Worm (Caenorhabditis elegans) whole organism, L2 larva: ENCODE measurements around the gene C09G9.1.

ENCODE experiments used
- C34F6.9 ChIP-seq: fragments of 150-350 bp; optimal IDR thresholded peaks from 2 replicates; lab custom pipeline; 2014; ENCODE audit warnings: missing biosample characterization, missing genetic modification characterization
- F13H6.1 ChIP-seq: sonication (generic microtip); optimal IDR thresholded peaks from 2 replicates; lab custom pipeline; 2016; ENCODE audit warnings: missing genetic modification characterization, missing compliant biosample characterization
- R02D3.7 ChIP-seq: fragments of 150-350 bp; optimal IDR thresholded peaks from 2 replicates; lab custom pipeline; 2014; ENCODE audit warnings: missing biosample characterization, missing genetic modification characterization
- Y55F3AM.14 ChIP-seq: fragments of 200-800 bp; sonication (Bioruptor generic); optimal IDR thresholded peaks from 2 replicates; lab custom pipeline; 2018; ENCODE audit warnings: mild to moderate bottlenecking, missing genetic modification characterization, missing compliant biosample characterization
- ZK546.5 ChIP-seq: sonication (generic microtip); optimal IDR thresholded peaks from 2 replicates; lab custom pipeline; 2017; ENCODE audit warnings: missing biosample characterization, missing genetic modification characterization
- alr-1 ChIP-seq: fragments of 150-350 bp; optimal IDR thresholded peaks from 2 replicates; lab custom pipeline; 2014; ENCODE audit warnings: missing biosample characterization, missing genetic modification characterization
- aly-2 ChIP-seq: fragments of 150-350 bp; optimal IDR thresholded peaks from 2 replicates; lab custom pipeline; 2014; ENCODE audit warnings: missing biosample characterization, missing genetic modification characterization
- ama-1 ChIP-seq: fragments of 150-350 bp; optimal IDR thresholded peaks from 2 replicates; lab custom pipeline; 2018; ENCODE audit warnings: inconsistent platforms
- blmp-1 ChIP-seq: sonication (generic microtip); optimal IDR thresholded peaks from 2 replicates; lab custom pipeline; 2017; ENCODE audit warnings: missing genetic modification characterization, mild to moderate bottlenecking, missing compliant biosample characterization, antibody characterized with exemption, moderate library complexity; ENCODE audit not compliant: insufficient read depth
- ceh-16 ChIP-seq: fragments of 150-350 bp; optimal IDR thresholded peaks from 2 replicates; lab custom pipeline; 2014; ENCODE audit warnings: missing biosample characterization, missing genetic modification characterization
- ceh-82 ChIP-seq: fragments of 150-350 bp; optimal IDR thresholded peaks from 2 replicates; lab custom pipeline; 2014; ENCODE audit warnings: missing biosample characterization, missing genetic modification characterization
- crh-2 ChIP-seq: sonication (generic microtip); optimal IDR thresholded peaks from 2 replicates; lab custom pipeline; 2017; ENCODE audit warnings: missing biosample characterization, missing genetic modification characterization
- dmd-4 ChIP-seq: sonication (generic microtip); optimal IDR thresholded peaks from 2 replicates; lab custom pipeline; 2017; ENCODE audit warnings: missing biosample characterization, missing genetic modification characterization
- egl-27 ChIP-seq: sonication (generic microtip); optimal IDR thresholded peaks from 3 replicates; lab custom pipeline; 2017; ENCODE audit warnings: missing biosample characterization, missing genetic modification reagents, missing genetic modification characterization
- elt-1 ChIP-seq: fragments of 150-350 bp; optimal IDR thresholded peaks from 2 replicates; lab custom pipeline; 2014; ENCODE audit warnings: missing biosample characterization, missing genetic modification characterization
- elt-3 ChIP-seq: sonication (generic microtip); optimal IDR thresholded peaks from 2 replicates; lab custom pipeline; 2017; ENCODE audit warnings: missing biosample characterization, missing genetic modification characterization
- fos-1 ChIP-seq: fragments of 150-350 bp; optimal IDR thresholded peaks from 2 replicates; lab custom pipeline; 2014; ENCODE audit warnings: missing biosample characterization, missing genetic modification characterization
- gmeb-1 ChIP-seq: fragments of 150-350 bp; optimal IDR thresholded peaks from 2 replicates; lab custom pipeline; 2014; ENCODE audit warnings: missing biosample characterization, missing genetic modification characterization
- lin-11 ChIP-seq: fragments of 150-350 bp; sonication (generic microtip); optimal IDR thresholded peaks from 2 replicates; lab custom pipeline; 2014; ENCODE audit warnings: missing biosample characterization, missing genetic modification characterization, inconsistent platforms, mixed read lengths
- lin-13 ChIP-seq: fragments of 150-350 bp; optimal IDR thresholded peaks from 2 replicates; lab custom pipeline; 2014; ENCODE audit warnings: missing biosample characterization, missing genetic modification reagents, missing genetic modification characterization
- lin-39 ChIP-seq: fragments of 150-350 bp; optimal IDR thresholded peaks from 2 replicates; lab custom pipeline; 2014; ENCODE audit warnings: missing biosample characterization, missing genetic modification reagents, missing genetic modification characterization
- lsy-2 ChIP-seq, 2 experiments: fragments of 150-350 bp in 1 of 2; sonication (generic microtip) in 1 of 2; optimal IDR thresholded peaks; 2 replicates each; lab custom pipeline; 2014 to 2017; ENCODE audit warnings: missing biosample characterization in 2 of 2, missing genetic modification characterization in 2 of 2
- mab-5 ChIP-seq: fragments of 150-350 bp; optimal IDR thresholded peaks from 2 replicates; lab custom pipeline; 2014; ENCODE audit warnings: missing biosample characterization, missing genetic modification characterization
- mbf-1 ChIP-seq: sonication (generic microtip); optimal IDR thresholded peaks from 2 replicates; lab custom pipeline; 2017; ENCODE audit warnings: missing biosample characterization, missing genetic modification characterization
- mdl-1 ChIP-seq, 2 experiments: fragments of 150-350 bp in 1 of 2; sonication (generic microtip) in 1 of 2; optimal IDR thresholded peaks; 2 replicates each; lab custom pipeline; 2017; ENCODE audit warnings: missing biosample characterization in 2 of 2, missing genetic modification characterization in 2 of 2
- nhr-10 ChIP-seq: sonication (generic microtip); optimal IDR thresholded peaks from 2 replicates; lab custom pipeline; 2017; ENCODE audit warnings: missing biosample characterization, missing genetic modification characterization
- nhr-11 ChIP-seq: fragments of 150-350 bp; optimal IDR thresholded peaks from 2 replicates; lab custom pipeline; 2014; ENCODE audit warnings: missing biosample characterization, missing genetic modification characterization
- nhr-12 ChIP-seq: fragments of 150-350 bp; optimal IDR thresholded peaks from 2 replicates; lab custom pipeline; 2014; ENCODE audit warnings: missing biosample characterization, missing genetic modification characterization
- nhr-129 ChIP-seq: fragments of 150-350 bp; optimal IDR thresholded peaks from 2 replicates; lab custom pipeline; 2014; ENCODE audit warnings: missing biosample characterization, missing genetic modification characterization
- nhr-21 ChIP-seq: fragments of 150-350 bp; optimal IDR thresholded peaks from 2 replicates; lab custom pipeline; 2014; ENCODE audit warnings: missing biosample characterization, missing genetic modification characterization
- nhr-23 ChIP-seq: fragments of 150-350 bp; optimal IDR thresholded peaks from 2 replicates; lab custom pipeline; 2014; ENCODE audit warnings: missing biosample characterization, missing genetic modification reagents, missing genetic modification characterization
- nhr-237 ChIP-seq: fragments of 150-350 bp; optimal IDR thresholded peaks from 2 replicates; lab custom pipeline; 2014; ENCODE audit warnings: missing biosample characterization, missing genetic modification characterization
- nhr-25 ChIP-seq: fragments of 150-350 bp; sonication (generic microtip); optimal IDR thresholded peaks from 3 replicates; lab custom pipeline; 2014; ENCODE audit warnings: missing biosample characterization, missing genetic modification characterization
- nhr-6 ChIP-seq: fragments of 150-350 bp; optimal IDR thresholded peaks from 2 replicates; lab custom pipeline; 2014; ENCODE audit warnings: missing biosample characterization, missing genetic modification characterization
- nhr-77 ChIP-seq: fragments of 150-350 bp; optimal IDR thresholded peaks from 2 replicates; lab custom pipeline; 2014; ENCODE audit warnings: missing biosample characterization, missing genetic modification characterization
- peb-1 ChIP-seq: fragments of 150-350 bp; optimal IDR thresholded peaks from 2 replicates; lab custom pipeline; 2014; ENCODE audit warnings: missing biosample characterization, missing genetic modification characterization
- sem-4 ChIP-seq: fragments of 150-350 bp; optimal IDR thresholded peaks from 2 replicates; lab custom pipeline; 2014; ENCODE audit warnings: missing biosample characterization, missing genetic modification reagents, missing genetic modification characterization
- skn-1 ChIP-seq: sonication (generic microtip); optimal IDR thresholded peaks from 2 replicates; lab custom pipeline; 2017; ENCODE audit warnings: missing biosample characterization, missing genetic modification characterization
- sma-3 ChIP-seq: sonication (generic microtip); optimal IDR thresholded peaks from 2 replicates; lab custom pipeline; 2016; ENCODE audit warnings: missing genetic modification reagents, missing genetic modification characterization, missing compliant biosample characterization
- sma-9 ChIP-seq, 2 experiments: fragments of 150-350 bp in 1 of 2; sonication (generic microtip) in 1 of 2; optimal IDR thresholded peaks; 2 replicates each; lab custom pipeline; 2014 to 2016; ENCODE audit warnings: missing genetic modification characterization in 2 of 2, mild to moderate bottlenecking in 1 of 2, missing biosample characterization in 1 of 2, missing compliant biosample characterization in 1 of 2, missing genetic modification reagents in 1 of 2, moderate library complexity in 1 of 2
- snpc-4 ChIP-seq: fragments of 150-350 bp; optimal IDR thresholded peaks from 2 replicates; lab custom pipeline; 2014; ENCODE audit warnings: missing biosample characterization, missing genetic modification characterization
- unc-39 ChIP-seq: fragments of 150-350 bp; optimal IDR thresholded peaks from 2 replicates; lab custom pipeline; 2014; ENCODE audit warnings: missing biosample characterization, missing genetic modification characterization
- unc-55 ChIP-seq: fragments of 150-350 bp; sonication (generic microtip); optimal IDR thresholded peaks from 3 replicates; lab custom pipeline; 2014; ENCODE audit warnings: missing biosample characterization, missing genetic modification reagents, missing genetic modification characterization
- unc-62 ChIP-seq: fragments of 150-350 bp; optimal IDR thresholded peaks from 2 replicates; lab custom pipeline; 2014; ENCODE audit warnings: missing biosample characterization, missing genetic modification reagents, missing genetic modification characterization
- zag-1 ChIP-seq: fragments of 150-350 bp; optimal IDR thresholded peaks from 2 replicates; lab custom pipeline; 2014; ENCODE audit warnings: missing biosample characterization, missing genetic modification characterization
- ztf-1 ChIP-seq: fragments of 200-800 bp; sonication (Bioruptor generic); conservative IDR thresholded peaks from 2 replicates; pipeline ENCODE4 v1.3.6; 2022; ENCODE audit warnings: missing genetic modification characterization, missing compliant biosample characterization
- ztf-11 ChIP-seq: sonication (generic microtip); optimal IDR thresholded peaks from 2 replicates; lab custom pipeline; 2017; ENCODE audit warnings: missing biosample characterization, missing genetic modification characterization
- ztf-4 ChIP-seq: fragments of 150-350 bp; optimal IDR thresholded peaks from 2 replicates; lab custom pipeline; 2014; ENCODE audit warnings: missing biosample characterization, missing genetic modification characterization

C09G9.1 gene

ce11 chrIV:8866092-8866491 is 807 bp upstream of the C09G9.1 start:
- no peak for TF ChIP-seq ztf-1 (GFP tag; lab: Robert Waterston, UW)
- TF ChIP-seq mdl-1 (tag; optimal IDR thresholded peaks at IDR 0.05; lab: Kevin White, UChicago): no peak
- no peak for TF ChIP-seq nhr-10 (tag; lab: Kevin White, UChicago)
- peak; percentile 52 for TF ChIP-seq nhr-21 (tag; lab: Kevin White, UChicago)
- no peak for TF ChIP-seq nhr-12
- TF ChIP-seq nhr-237 (tag; lab: Kevin White, UChicago): no peak
- TF ChIP-seq elt-1 (tag; lab: Kevin White, UChicago): no peak
- TF ChIP-seq fos-1: peak; percentile 93
- no peak for TF ChIP-seq lin-11 (tag; lab: Kevin White, UChicago)
- TF ChIP-seq mab-5: no peak
- TF ChIP-seq nhr-77: no peak
- peak; percentile 11 for TF ChIP-seq gmeb-1 (tag; lab: Kevin White, UChicago)
- TF ChIP-seq dmd-4: no peak
- no peak for TF ChIP-seq ceh-82
- TF ChIP-seq skn-1: no peak
- no peak for TF ChIP-seq elt-3 (tag; lab: Kevin White, UChicago)
- TF ChIP-seq nhr-25 (tag; lab: Kevin White, UChicago): peak; percentile 71
- peak in 1 of 2 experiments; percentile 53 for TF ChIP-seq lsy-2 (tag; optimal IDR thresholded peaks at IDR 0.05; lab: Kevin White, UChicago)
- TF ChIP-seq nhr-23 (tag; lab: Kevin White, UChicago): no peak
- TF ChIP-seq nhr-11 (tag; lab: Kevin White, UChicago): no peak
- TF ChIP-seq crh-2 (tag; lab: Kevin White, UChicago): peak; percentile 53
- TF ChIP-seq ceh-16: no peak
- TF ChIP-seq sem-4 (tag; lab: Kevin White, UChicago): peak; percentile 87
- peak; percentile 35 for TF ChIP-seq ama-1 (lab: Kevin White, UChicago)
- TF ChIP-seq unc-39 (tag; lab: Kevin White, UChicago): no peak
- TF ChIP-seq blmp-1: peak; percentile 75
- TF ChIP-seq unc-55 (GFP tag; lab: Kevin White, UChicago): no peak
- peak; percentile 79 for TF ChIP-seq F13H6.1 (tag; lab: Kevin White, UChicago)
- TF ChIP-seq ZK546.5 (tag; lab: Kevin White, UChicago): no peak
- TF ChIP-seq sma-9 (GFP tag; optimal IDR thresholded peaks at IDR 0.05; lab: Kevin White, UChicago): peak; percentile 55
- no peak for TF ChIP-seq sma-9 (tag; optimal IDR thresholded peaks at IDR 0.05; lab: Kevin White, UChicago)
- TF ChIP-seq unc-62 (GFP tag; lab: Kevin White, UChicago): no peak
- peak; percentile 77 for TF ChIP-seq sma-3 (GFP tag; lab: Kevin White, UChicago)
- no peak for TF ChIP-seq zag-1 (tag; lab: Kevin White, UChicago)
- TF ChIP-seq nhr-129 (tag; lab: Kevin White, UChicago): peak; percentile 86
- no peak for TF ChIP-seq alr-1
- peak; percentile 63 for TF ChIP-seq Y55F3AM.14
- TF ChIP-seq egl-27 (tag; lab: Kevin White, UChicago): peak; percentile 23
- no peak for TF ChIP-seq lin-39
- no peak for TF ChIP-seq ztf-11 (tag; lab: Kevin White, UChicago)
- TF ChIP-seq snpc-4 (tag; lab: Kevin White, UChicago): peak; percentile 29
- no peak for TF ChIP-seq peb-1 (tag; lab: Kevin White, UChicago)
- TF ChIP-seq C34F6.9 (tag; lab: Kevin White, UChicago): peak; percentile 53
- no peak for TF ChIP-seq nhr-6 (tag; lab: Kevin White, UChicago)
- no peak for TF ChIP-seq ztf-4 (tag; lab: Kevin White, UChicago)
- TF ChIP-seq R02D3.7 (tag; lab: Kevin White, UChicago): no peak
- TF ChIP-seq mbf-1: no peak
- no peak for TF ChIP-seq lin-13 (GFP tag; lab: Kevin White, UChicago)
- no peak for TF ChIP-seq aly-2
